Worm (Caenorhabditis elegans) whole organism, young adult: Measurements from ENCODE around the gene F54D5.4.

Source experiments
- B0019.2 ChIP-seq: fragments of 200-800 bp; sonication (Bioruptor generic); conservative IDR thresholded peaks from 2 replicates; pipeline ENCODE4 v1.3.6; 2022; ENCODE audit warnings: missing genetic modification reagents, missing genetic modification characterization, missing compliant biosample characterization
- B0035.1 ChIP-seq: sonication (generic microtip); optimal IDR thresholded peaks from 2 replicates; lab custom pipeline; 2016; ENCODE audit warnings: missing genetic modification characterization, mild to moderate bottlenecking, missing compliant biosample characterization, missing genotype, missing genetic modification reagents
- B0336.3 ChIP-seq: fragments of 200-800 bp; sonication (Bioruptor generic); IDR thresholded peaks from 2 replicates; pipeline ENCODE4 v1.3.6; 2022; ENCODE audit warnings: missing genetic modification characterization, missing compliant biosample characterization
- D2030.7 ChIP-seq: fragments of 200-800 bp; sonication (Bioruptor generic); IDR thresholded peaks from 2 replicates; pipeline ENCODE4 v1.3.6; 2022; ENCODE audit warnings: missing genetic modification reagents, missing genetic modification characterization, missing compliant biosample characterization
- F52B5.7 ChIP-seq: sonication (generic microtip); optimal IDR thresholded peaks from 2 replicates; lab custom pipeline; 2016; ENCODE audit warnings: mild to moderate bottlenecking, missing genetic modification characterization, missing compliant biosample characterization
- K11D2.4 ChIP-seq: fragments of 200-800 bp; sonication (Bioruptor generic); IDR thresholded peaks from 2 replicates; pipeline ENCODE4 v1.3.6; 2022; ENCODE audit warnings: missing genetic modification reagents, missing genetic modification characterization, missing compliant biosample characterization
- T07F8.4 ChIP-seq: sonication (generic microtip); optimal IDR thresholded peaks from 2 replicates; lab custom pipeline; 2016; ENCODE audit warnings: mild to moderate bottlenecking, missing genetic modification characterization, moderate library complexity, missing compliant biosample characterization
- T26A5.8 ChIP-seq: sonication (generic microtip); optimal IDR thresholded peaks from 2 replicates; lab custom pipeline; 2016; ENCODE audit warnings: missing genetic modification characterization, missing compliant biosample characterization
- Y95B8A.8 ChIP-seq: fragments of 200-800 bp; sonication (Bioruptor generic); IDR thresholded peaks from 2 replicates; pipeline ENCODE4 v1.3.6; 2022; ENCODE audit warnings: missing genetic modification reagents, missing genetic modification characterization, missing compliant biosample characterization
- ZK185.1 ChIP-seq: sonication (generic microtip); optimal IDR thresholded peaks from 2 replicates; lab custom pipeline; 2016; ENCODE audit warnings: mild to moderate bottlenecking, missing genetic modification characterization, missing compliant biosample characterization; ENCODE audit not compliant: poor library complexity, severe bottlenecking
- akir-1 ChIP-seq: fragments of 200-800 bp; sonication (Bioruptor generic); optimal IDR thresholded peaks from 2 replicates; lab custom pipeline; 2018; ENCODE audit warnings: mild to moderate bottlenecking, missing genetic modification characterization, moderate library complexity, missing compliant biosample characterization
- ama-1 ChIP-seq, 3 experiments: fragments of 150-350 bp in 1 of 3; sonication (generic microtip) in 2 of 3; optimal IDR thresholded peaks; 2 replicates each; lab custom pipeline; 2014 to 2018; ENCODE audit warnings: missing biosample characterization in 2 of 3, missing genetic modification characterization in 2 of 3, missing genetic modification reagents in 2 of 3
- aptf-2 ChIP-seq: fragments of 200-800 bp; sonication (Bioruptor generic); conservative IDR thresholded peaks from 2 replicates; pipeline ENCODE4 v1.3.6; 2022; ENCODE audit warnings: missing genetic modification reagents, missing genetic modification characterization, missing compliant biosample characterization
- aptf-3 ChIP-seq: fragments of 200-800 bp; sonication (Bioruptor generic); IDR thresholded peaks from 2 replicates; pipeline ENCODE4 v1.3.6; 2022; ENCODE audit warnings: missing genetic modification characterization, missing compliant biosample characterization
- attf-3 ChIP-seq: fragments of 200-800 bp; sonication (Bioruptor generic); conservative IDR thresholded peaks from 2 replicates; pipeline ENCODE4 v1.3.6; 2022; ENCODE audit warnings: missing genetic modification reagents, missing genetic modification characterization, missing compliant biosample characterization
- attf-5 ChIP-seq: fragments of 200-800 bp; sonication (Bioruptor generic); optimal IDR thresholded peaks from 2 replicates; lab custom pipeline; 2018; ENCODE audit warnings: mild to moderate bottlenecking, missing genetic modification characterization, missing compliant biosample characterization
- bed-1 ChIP-seq: fragments of 200-800 bp; sonication (Bioruptor generic); IDR thresholded peaks from 2 replicates; pipeline ENCODE4 v1.3.6; 2022; ENCODE audit warnings: missing genetic modification reagents, missing genetic modification characterization, missing compliant biosample characterization
- ceh-27 ChIP-seq: fragments of 200-800 bp; sonication (Bioruptor generic); optimal IDR thresholded peaks from 2 replicates; lab custom pipeline; 2018; ENCODE audit warnings: mild to moderate bottlenecking, missing genetic modification characterization, moderate library complexity, missing compliant biosample characterization
- ceh-58 ChIP-seq: fragments of 200-800 bp; sonication (Bioruptor generic); IDR thresholded peaks from 2 replicates; pipeline ENCODE4 v1.3.6; 2022; ENCODE audit warnings: missing genetic modification characterization, missing compliant biosample characterization
- ceh-79 ChIP-seq: sonication (generic microtip); optimal IDR thresholded peaks from 2 replicates; lab custom pipeline; 2017; ENCODE audit warnings: mild to moderate bottlenecking, missing genetic modification characterization, missing compliant biosample characterization
- ceh-91 ChIP-seq: fragments of 200-800 bp; sonication (Bioruptor generic); IDR thresholded peaks from 2 replicates; pipeline ENCODE4 v1.3.6; 2022; ENCODE audit warnings: missing genetic modification reagents, missing genetic modification characterization, missing compliant biosample characterization
- dpff-1 ChIP-seq: sonication (generic microtip); optimal IDR thresholded peaks from 2 replicates; lab custom pipeline; 2017; ENCODE audit warnings: mild to moderate bottlenecking, missing genetic modification characterization, missing compliant biosample characterization
- dpl-1 ChIP-seq: fragments of 150-350 bp; optimal IDR thresholded peaks from 2 replicates; lab custom pipeline; 2014; ENCODE audit warnings: missing biosample characterization, missing genetic modification reagents, missing genetic modification characterization
- efl-1 ChIP-seq: fragments of 150-350 bp; optimal IDR thresholded peaks from 2 replicates; lab custom pipeline; 2014; ENCODE audit warnings: missing biosample characterization, missing genetic modification reagents, missing genetic modification characterization
- egl-44 ChIP-seq: fragments of 200-800 bp; sonication (Bioruptor generic); IDR thresholded peaks from 2 replicates; pipeline ENCODE4 v1.3.6; 2022; ENCODE audit warnings: missing genetic modification reagents, missing genetic modification characterization, missing compliant biosample characterization
- ekl-4 ChIP-seq: fragments of 200-800 bp; sonication (Bioruptor generic); IDR thresholded peaks from 2 replicates; pipeline ENCODE4 v1.3.6; 2022; ENCODE audit warnings: missing genetic modification reagents, missing genetic modification characterization, missing compliant biosample characterization
- ets-4 ChIP-seq: fragments of 200-800 bp; sonication (Bioruptor generic); optimal IDR thresholded peaks from 2 replicates; lab custom pipeline; 2018; ENCODE audit warnings: mild to moderate bottlenecking, missing genetic modification characterization, missing compliant biosample characterization
- him-1 ChIP-seq: sonication (generic microtip); optimal IDR thresholded peaks from 2 replicates; lab custom pipeline; 2016; ENCODE audit warnings: missing genotype, missing genetic modification reagents, missing genetic modification characterization, missing compliant biosample characterization
- hlh-26 ChIP-seq: fragments of 200-800 bp; sonication (Bioruptor generic); conservative IDR thresholded peaks from 2 replicates; pipeline ENCODE4 v1.3.6; 2022; ENCODE audit warnings: missing genetic modification reagents, missing genetic modification characterization, missing compliant biosample characterization
- hmg-1.2 ChIP-seq: fragments of 200-800 bp; sonication (Bioruptor generic); IDR thresholded peaks from 2 replicates; pipeline ENCODE4 v1.3.6; 2022; ENCODE audit warnings: missing genetic modification reagents, missing genetic modification characterization, missing compliant biosample characterization
- lag-1 ChIP-seq: fragments of 200-800 bp; sonication (Bioruptor generic); IDR thresholded peaks from 2 replicates; pipeline ENCODE4 v1.3.6; 2022; ENCODE audit warnings: missing genetic modification reagents, missing genetic modification characterization, missing compliant biosample characterization
- let-607 ChIP-seq, 2 experiments: fragments of 200-800 bp in 1 of 2; sonication (Bioruptor generic) in 1 of 2; sonication (generic microtip) in 1 of 2; optimal IDR thresholded peaks; 2 replicates each; lab custom pipeline; 2016 to 2018; ENCODE audit warnings: mild to moderate bottlenecking in 2 of 2, missing compliant biosample characterization in 2 of 2, missing genetic modification characterization in 2 of 2, moderate library complexity in 2 of 2, missing genotype in 1 of 2
- lin-54 ChIP-seq: fragments of 200-800 bp; sonication (Bioruptor generic); optimal IDR thresholded peaks from 2 replicates; lab custom pipeline; 2018; ENCODE audit warnings: mild to moderate bottlenecking, missing genetic modification characterization, missing compliant biosample characterization
- lsl-1 ChIP-seq: fragments of 200-800 bp; sonication (Bioruptor generic); optimal IDR thresholded peaks from 2 replicates; lab custom pipeline; 2018; ENCODE audit warnings: mild to moderate bottlenecking, missing genetic modification characterization, moderate library complexity, missing compliant biosample characterization
- lsy-27 ChIP-seq: sonication (generic microtip); optimal IDR thresholded peaks from 2 replicates; lab custom pipeline; 2017; ENCODE audit warnings: missing genetic modification characterization, mild to moderate bottlenecking, missing compliant biosample characterization, antibody characterized with exemption, missing genotype, borderline replicate concordance; ENCODE audit not compliant: insufficient read depth
- madf-6 ChIP-seq: fragments of 200-800 bp; sonication (Bioruptor generic); IDR thresholded peaks from 2 replicates; pipeline ENCODE4 v1.3.6; 2022; ENCODE audit warnings: missing genetic modification reagents, missing genetic modification characterization, missing compliant biosample characterization
- mcd-1 ChIP-seq: fragments of 200-800 bp; sonication (Bioruptor generic); IDR thresholded peaks from 2 replicates; pipeline ENCODE4 v1.3.6; 2022; ENCODE audit warnings: missing genetic modification reagents, missing genetic modification characterization, missing compliant biosample characterization
- repo-1 ChIP-seq: sonication (generic microtip); optimal IDR thresholded peaks from 2 replicates; lab custom pipeline; 2017; ENCODE audit warnings: mild to moderate bottlenecking, missing genetic modification characterization, missing compliant biosample characterization
- rpc-1 ChIP-seq, 2 experiments: fragments of 150-350 bp in 1 of 2; sonication (generic microtip) in 1 of 2; optimal IDR thresholded peaks; 2 replicates each; lab custom pipeline; 2014 to 2018; ENCODE audit warnings: missing biosample characterization in 1 of 2, missing genetic modification characterization in 1 of 2, missing genetic modification reagents in 1 of 2, missing genotype in 1 of 2
- sdz-38 ChIP-seq: sonication (generic microtip); optimal IDR thresholded peaks from 2 replicates; lab custom pipeline; 2016; ENCODE audit warnings: missing genotype, missing genetic modification characterization, missing compliant biosample characterization
- somi-1 ChIP-seq: fragments of 200-800 bp; sonication (Bioruptor generic); optimal IDR thresholded peaks from 2 replicates; lab custom pipeline; 2018; ENCODE audit warnings: mild to moderate bottlenecking, missing genetic modification characterization, missing compliant biosample characterization
- tbp1 ChIP-seq: fragments of 200-800 bp; sonication (Bioruptor generic); optimal IDR thresholded peaks from 2 replicates; lab custom pipeline; 2018; ENCODE audit warnings: mild to moderate bottlenecking, missing genetic modification characterization, missing compliant biosample characterization
- tlf-1 ChIP-seq: fragments of 200-800 bp; sonication (Bioruptor generic); optimal IDR thresholded peaks from 2 replicates; lab custom pipeline; 2018; ENCODE audit warnings: mild to moderate bottlenecking, missing genetic modification characterization, missing compliant biosample characterization
- xnd-1 ChIP-seq: sonication (generic microtip); optimal IDR thresholded peaks from 2 replicates; lab custom pipeline; 2016; ENCODE audit warnings: missing genotype, missing genetic modification reagents, missing genetic modification characterization, missing compliant biosample characterization
- ztf-18 ChIP-seq: sonication (generic microtip); optimal IDR thresholded peaks from 2 replicates; lab custom pipeline; 2016; ENCODE audit warnings: missing genotype, mild to moderate bottlenecking, missing genetic modification characterization, missing compliant biosample characterization
- ztf-26 ChIP-seq: sonication (generic microtip); optimal IDR thresholded peaks from 2 replicates; lab custom pipeline; 2017; ENCODE audit warnings: missing genetic modification characterization, missing compliant biosample characterization
- ztf-3 ChIP-seq: fragments of 200-800 bp; sonication (Bioruptor generic); optimal IDR thresholded peaks from 2 replicates; lab custom pipeline; 2018; ENCODE audit warnings: mild to moderate bottlenecking, missing genetic modification characterization, missing compliant biosample characterization
- ztf-6 ChIP-seq: fragments of 200-800 bp; sonication (Bioruptor generic); IDR thresholded peaks from 2 replicates; pipeline ENCODE4 v1.3.6; 2022; ENCODE audit warnings: missing genetic modification reagents, missing genetic modification characterization, missing compliant biosample characterization

Gene F54D5.4

ce11 chrII:11619895-11620439 lies 50.3 kb downstream of the F54D5.4 start (continued):
- no peak for TF ChIP-seq Y95B8A.8 (GFP tag; lab: Robert Waterston, UW)
- no peak for TF ChIP-seq D2030.7 (GFP tag; lab: Robert Waterston, UW)
- peak; percentile 88 for TF ChIP-seq ztf-26 (tag; lab: Kevin White, UChicago)
- TF ChIP-seq mcd-1 (GFP tag; lab: Robert Waterston, UW) = peak; percentile 73
- peak; percentile 77 for TF ChIP-seq somi-1 (GFP tag; lab: Kevin White, UChicago)
- TF ChIP-seq xnd-1 = no peak
- TF ChIP-seq B0035.1 (tag; lab: Kevin White, UChicago) = peak; percentile 76
- peak; percentile 85 for TF ChIP-seq hmg-1.2 (GFP tag; lab: Robert Waterston, UW)
- TF ChIP-seq lsl-1 (GFP tag; lab: Kevin White, UChicago) = no peak
- peak; percentile 87 for TF ChIP-seq K11D2.4
- peak; percentile 24 for TF ChIP-seq T07F8.4 (tag; lab: Kevin White, UChicago)
- no peak for TF ChIP-seq bed-1 (GFP tag; lab: Robert Waterston, UW)
- TF ChIP-seq lag-1 (GFP tag; lab: Robert Waterston, UW) = no peak
- TF ChIP-seq ztf-6 (GFP tag; lab: Robert Waterston, UW) = no peak
- peak; percentile 85 for TF ChIP-seq B0336.3 (GFP tag; lab: Robert Waterston, UW)
- peak; percentile 87 for TF ChIP-seq attf-5 (GFP tag; lab: Kevin White, UChicago)
- TF ChIP-seq tbp1 (GFP tag; lab: Kevin White, UChicago) = peak; percentile 39
- peak; percentile 66 for TF ChIP-seq ZK185.1 (tag; lab: Kevin White, UChicago)
- TF ChIP-seq him-1 (tag; lab: Kevin White, UChicago) = no peak
- no peak for TF ChIP-seq ceh-91 (GFP tag; lab: Robert Waterston, UW)
- peak; percentile 49 for TF ChIP-seq lin-54 (GFP tag; lab: Kevin White, UChicago)
- TF ChIP-seq tlf-1 (GFP tag; lab: Kevin White, UChicago) = no peak
- no peak for TF ChIP-seq efl-1 (GFP tag; lab: Kevin White, UChicago)
- TF ChIP-seq aptf-2 (GFP tag; lab: Robert Waterston, UW) = no peak
- TF ChIP-seq B0019.2 (GFP tag; lab: Robert Waterston, UW) = no peak
- TF ChIP-seq rpc-1 (optimal IDR thresholded peaks at IDR 0.05; lab: Kevin White, UChicago) = no peak
- no peak for TF ChIP-seq rpc-1 (tag; optimal IDR thresholded peaks at IDR 0.05; lab: Kevin White, UChicago)
- TF ChIP-seq sdz-38 (tag; lab: Kevin White, UChicago) = no peak
- TF ChIP-seq ztf-3 (GFP tag; lab: Kevin White, UChicago) = no peak
- no peak for TF ChIP-seq ceh-58 (GFP tag; lab: Robert Waterston, UW)
- no peak for TF ChIP-seq aptf-3
- no peak for TF ChIP-seq attf-3
- TF ChIP-seq akir-1 (GFP tag; lab: Kevin White, UChicago) = no peak
- TF ChIP-seq dpff-1 (tag; lab: Kevin White, UChicago) = no peak
- TF ChIP-seq repo-1 = peak; percentile 39
- peak; percentile 72; the same call in 1 of the 2 replicates for TF ChIP-seq egl-44 (GFP tag; lab: Robert Waterston, UW)
- TF ChIP-seq hlh-26 = no peak
- no peak for TF ChIP-seq lsy-27 (tag; lab: Kevin White, UChicago)
- TF ChIP-seq let-607 (tag; optimal IDR thresholded peaks at IDR 0.05; lab: Kevin White, UChicago) = peak; percentile 51 to 68
- TF ChIP-seq madf-6 (GFP tag; lab: Robert Waterston, UW) = peak; percentile 29; the same call in 1 of the 2 replicates
- peak; percentile 79 for TF ChIP-seq ets-4
- no peak for TF ChIP-seq T26A5.8
- peak; percentile 49; the same call in 1 of the 2 replicates for TF ChIP-seq ekl-4 (GFP tag; lab: Robert Waterston, UW)
- TF ChIP-seq ama-1 (optimal IDR thresholded peaks at IDR 0.05; lab: Kevin White, UChicago) = no peak
- TF ChIP-seq ama-1 (GFP tag; optimal IDR thresholded peaks at IDR 0.05; lab: Kevin White, UChicago) = no peak
- TF ChIP-seq ceh-79 = no peak
- peak; percentile 55 for TF ChIP-seq ztf-18
- no peak for TF ChIP-seq dpl-1 (GFP tag; lab: Kevin White, UChicago)
- peak; percentile 31 for TF ChIP-seq F52B5.7 (tag; lab: Kevin White, UChicago)
- peak; percentile 59 for TF ChIP-seq ceh-27 (GFP tag; lab: Kevin White, UChicago)
